Fruit fly (Drosophila melanogaster) whole organism: ENCODE data around the gene RhoGAP18B.

Experiments used
- EcR ChIP-seq, 2 experiments: fragments of >200 bp; optimal IDR thresholded peaks; 2 replicates each; lab custom pipeline; 2017; ENCODE audit warnings: missing biosample characterization in 2 of 2, missing genetic modification characterization in 2 of 2, missing genetic modification reagents in 2 of 2
- psq ChIP-seq: fragments of >200 bp; optimal IDR thresholded peaks from 2 replicates; lab custom pipeline; 2017
- usp ChIP-seq: fragments of >200 bp; optimal IDR thresholded peaks from 2 replicates; lab custom pipeline; 2017; ENCODE audit warnings: missing biosample characterization, missing genetic modification characterization, mixed read lengths

DNA sequence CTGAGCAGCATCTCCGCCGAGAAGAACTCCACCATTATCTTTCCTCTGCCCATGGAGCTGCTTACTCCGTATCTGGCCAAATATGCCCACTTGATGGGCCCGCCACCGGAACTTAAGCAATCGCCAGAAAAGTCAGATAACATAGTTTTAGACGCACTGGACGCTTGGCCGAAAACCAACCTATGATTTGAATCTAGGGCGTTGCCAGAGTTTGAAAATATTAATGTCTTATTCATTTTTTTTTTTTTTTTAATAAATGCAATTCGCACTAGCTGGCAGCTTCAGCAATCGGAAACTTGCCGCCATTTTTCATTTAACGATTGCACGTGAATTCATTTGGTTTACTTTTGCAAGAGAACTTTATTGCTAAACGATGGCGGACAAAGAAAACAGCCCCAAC, 23.0 kb upstream of the RhoGAP18B start, which contains the start of gene HP1D3csd:
- no peak for TF ChIP-seq psq (lab: Kevin White, UChicago)
- no peak for TF ChIP-seq usp (GFP tag; lab: Kevin White, UChicago)
- TF ChIP-seq EcR (GFP tag; optimal IDR thresholded peaks at IDR 0.05; lab: Kevin White, UChicago): no peak
